Fruit fly (Drosophila melanogaster) whole organism, prepupa: Measurements from ENCODE around the gene CG17834.

Source experiments
- CG10669 ChIP-seq: fragments of 200-800 bp; sonication (Bioruptor generic); optimal IDR thresholded peaks from 3 replicates; lab custom pipeline; 2018; ENCODE audit warnings: missing biosample characterization, mild to moderate bottlenecking, missing genetic modification characterization, moderate library complexity
- CG16779 ChIP-seq: fragments of 200-800 bp; sonication (Bioruptor generic); optimal IDR thresholded peaks from 3 replicates; lab custom pipeline; 2017; ENCODE audit warnings: missing biosample characterization, mild to moderate bottlenecking, missing genetic modification characterization
- CG34406 ChIP-seq: fragments of 200-800 bp; sonication (Bioruptor generic); optimal IDR thresholded peaks from 3 replicates; lab custom pipeline; 2016; ENCODE audit warnings: missing biosample characterization, missing genetic modification characterization
- CG3919 ChIP-seq: fragments of 200-800 bp; sonication (Bioruptor generic); optimal IDR thresholded peaks from 3 replicates; lab custom pipeline; 2016; ENCODE audit warnings: missing biosample characterization, missing genetic modification characterization
- Ets21C ChIP-seq: fragments of 200-800 bp; sonication (Bioruptor generic); optimal IDR thresholded peaks from 3 replicates; lab custom pipeline; 2016; ENCODE audit warnings: missing biosample characterization, missing genetic modification characterization
- Hr38 ChIP-seq: sonication (Bioruptor generic); optimal IDR thresholded peaks from 2 replicates; lab custom pipeline; 2016; ENCODE audit warnings: missing biosample characterization, missing genetic modification characterization
- Hr4 ChIP-seq: fragments of 200-800 bp; sonication (Bioruptor generic); optimal IDR thresholded peaks from 3 replicates; lab custom pipeline; 2016; ENCODE audit warnings: missing biosample characterization, missing genetic modification characterization
- Lpt ChIP-seq: fragments of 200-800 bp; sonication (Bioruptor generic); optimal IDR thresholded peaks from 3 replicates; lab custom pipeline; 2016; ENCODE audit warnings: missing biosample characterization, missing genetic modification characterization
- fd85E ChIP-seq: fragments of 200-800 bp; sonication (Bioruptor generic); optimal IDR thresholded peaks from 3 replicates; lab custom pipeline; 2016; ENCODE audit warnings: missing biosample characterization, missing genetic modification characterization
- fkh ChIP-seq: fragments of 200-800 bp; sonication (Bioruptor generic); optimal IDR thresholded peaks from 3 replicates; lab custom pipeline; 2017; ENCODE audit warnings: missing biosample characterization, mild to moderate bottlenecking, missing genetic modification characterization, moderate library complexity

DNA sequence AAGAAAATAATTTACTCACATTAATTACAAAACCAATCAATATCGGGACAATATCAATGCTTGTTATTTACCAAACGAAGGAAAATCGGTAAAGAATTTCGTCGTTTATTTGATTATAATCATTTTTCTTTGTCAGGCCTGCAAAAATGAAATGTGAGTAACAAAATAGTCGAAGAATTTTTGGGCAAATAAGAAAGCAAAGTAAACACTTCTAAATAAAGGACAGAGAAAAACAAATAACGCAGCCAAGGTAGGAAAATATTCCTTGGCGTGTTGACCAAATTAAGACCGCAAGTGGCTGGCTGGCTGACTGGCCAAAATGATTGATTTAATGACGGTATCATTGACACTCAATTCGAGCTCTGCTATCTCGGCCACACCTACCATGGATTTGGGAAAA lies 19.2 kb downstream of the CG17834 start:
- TF ChIP-seq CG16779 (tag; lab: Kevin White, UChicago), result no peak
- TF ChIP-seq CG10669 (GFP tag; lab: Kevin White, UChicago), result no peak
- no peak for TF ChIP-seq Hr38 (GFP tag; lab: Kevin White, UChicago)
- TF ChIP-seq CG34406 (GFP tag; lab: Kevin White, UChicago), result no peak
- no peak for TF ChIP-seq Lpt (GFP tag; lab: Kevin White, UChicago)
- no peak for TF ChIP-seq CG3919
- no peak for TF ChIP-seq Hr4 (GFP tag; lab: Kevin White, UChicago)
- TF ChIP-seq fkh, result peak; percentile 9
- TF ChIP-seq fd85E (GFP tag; lab: Kevin White, UChicago), result no peak
- TF ChIP-seq Ets21C (GFP tag; lab: Kevin White, UChicago), result no peak
